Worm (Caenorhabditis elegans) whole organism, L4 larva: ENCODE results near the gene skpo-1.

Source experiments
- R02D3.7 ChIP-seq: fragments of 150-350 bp; sonication (generic microtip); optimal IDR thresholded peaks from 3 replicates; lab custom pipeline; 2014; ENCODE audit warnings: missing biosample characterization, missing genetic modification characterization
- ZK337.2 ChIP-seq: fragments of 200-800 bp; sonication (Bioruptor generic); IDR thresholded peaks from 2 replicates; pipeline ENCODE4 v1.3.6; 2022; ENCODE audit warnings: missing genetic modification reagents, missing genetic modification characterization, missing compliant biosample characterization
- aha-1 ChIP-seq: fragments of 150-350 bp; peaks from one replicate; lab custom pipeline; 2014; ENCODE audit warnings: missing biosample characterization, missing genetic modification characterization
- ces-1 ChIP-seq: fragments of 150-350 bp; sonication (generic microtip); optimal IDR thresholded peaks from 4 replicates; lab custom pipeline; 2014; ENCODE audit warnings: missing biosample characterization, missing genetic modification reagents, missing genetic modification characterization
- cey-2 ChIP-seq: sonication (generic microtip); optimal IDR thresholded peaks from 3 replicates; lab custom pipeline; 2017; ENCODE audit warnings: missing genetic modification characterization, mild to moderate bottlenecking, missing compliant biosample characterization, antibody characterized with exemption, borderline replicate concordance; ENCODE audit not compliant: insufficient read depth
- daf-12 ChIP-seq: fragments of 150-350 bp; optimal IDR thresholded peaks from 2 replicates; lab custom pipeline; 2014; ENCODE audit warnings: missing biosample characterization, missing genetic modification reagents, missing genetic modification characterization
- daf-19 ChIP-seq: fragments of 200-800 bp; sonication (Bioruptor generic); conservative IDR thresholded peaks from 2 replicates; pipeline ENCODE4 v1.3.6; 2022; ENCODE audit warnings: missing genetic modification characterization, missing compliant biosample characterization
- daf-8 ChIP-seq: fragments of 200-800 bp; sonication (Bioruptor generic); IDR thresholded peaks from 2 replicates; pipeline ENCODE4 v1.3.6; 2022; ENCODE audit warnings: missing genetic modification characterization, missing compliant biosample characterization
- dmd-6 ChIP-seq: fragments of 200-800 bp; sonication (Bioruptor generic); IDR thresholded peaks from 2 replicates; pipeline ENCODE4 v1.3.6; 2022; ENCODE audit warnings: missing genetic modification reagents, missing genetic modification characterization, missing compliant biosample characterization
- dmd-9 ChIP-seq: fragments of 200-800 bp; sonication (Bioruptor generic); IDR thresholded peaks from 2 replicates; pipeline ENCODE4 v1.3.6; 2022; ENCODE audit warnings: missing genetic modification reagents, missing genetic modification characterization, missing compliant biosample characterization
- egl-27 ChIP-seq: sonication (generic microtip); optimal IDR thresholded peaks from 3 replicates; lab custom pipeline; 2017; ENCODE audit warnings: missing biosample characterization, missing genetic modification reagents, missing genetic modification characterization
- egl-43 ChIP-seq: fragments of 200-800 bp; sonication (Bioruptor generic); IDR thresholded peaks from 2 replicates; pipeline ENCODE4 v1.3.6; 2022; ENCODE audit warnings: missing genetic modification reagents, missing genetic modification characterization, missing compliant biosample characterization
- fkh-10 ChIP-seq: fragments of 150-350 bp; optimal IDR thresholded peaks from 2 replicates; lab custom pipeline; 2014; ENCODE audit warnings: missing biosample characterization, missing genetic modification reagents, missing genetic modification characterization
- hif-1 ChIP-seq, 2 experiments: sonication (generic microtip); optimal IDR thresholded peaks; 2 replicates each; lab custom pipeline; 2016 to 2017; ENCODE audit warnings: missing compliant biosample characterization in 2 of 2, missing genetic modification characterization in 2 of 2, missing genetic modification reagents in 2 of 2, missing genotype in 2 of 2, mild to moderate bottlenecking in 1 of 2
- hlh-30 ChIP-seq: sonication (generic microtip); optimal IDR thresholded peaks from 2 replicates; lab custom pipeline; 2017; ENCODE audit warnings: antibody characterized with exemption, mild to moderate bottlenecking, missing genetic modification characterization, missing compliant biosample characterization; ENCODE audit not compliant: insufficient read depth
- lin-15B ChIP-seq: fragments of 150-350 bp; sonication (generic microtip); optimal IDR thresholded peaks from 3 replicates; lab custom pipeline; 2014; ENCODE audit warnings: missing biosample characterization, missing genetic modification characterization
- lin-39 ChIP-seq: fragments of 150-350 bp; optimal IDR thresholded peaks from 2 replicates; lab custom pipeline; 2014; ENCODE audit warnings: missing biosample characterization, missing genetic modification reagents, missing genetic modification characterization
- madf-9 ChIP-seq: fragments of 200-800 bp; sonication (Bioruptor generic); conservative IDR thresholded peaks from 2 replicates; pipeline ENCODE4 v1.3.6; 2022; ENCODE audit warnings: missing genetic modification reagents, missing genetic modification characterization, missing compliant biosample characterization
- mdt-29 ChIP-seq: fragments of 200-800 bp; sonication (Bioruptor generic); IDR thresholded peaks from 2 replicates; pipeline ENCODE4 v1.3.6; 2022; ENCODE audit warnings: missing genetic modification reagents, missing genetic modification characterization, missing compliant biosample characterization
- mep-1 ChIP-seq: fragments of 150-350 bp; sonication (generic microtip); optimal IDR thresholded peaks from 3 replicates; lab custom pipeline; 2014; ENCODE audit warnings: missing biosample characterization, missing genetic modification characterization
- mxl-3 ChIP-seq: fragments of 200-800 bp; sonication (Bioruptor generic); optimal IDR thresholded peaks from 2 replicates; lab custom pipeline; 2018; ENCODE audit warnings: mild to moderate bottlenecking, missing genetic modification characterization, missing compliant biosample characterization
- nhr-10 ChIP-seq: fragments of 150-350 bp; optimal IDR thresholded peaks from 2 replicates; lab custom pipeline; 2014; ENCODE audit warnings: missing biosample characterization, missing genetic modification characterization
- nhr-28 ChIP-seq: fragments of 150-350 bp; optimal IDR thresholded peaks from 2 replicates; lab custom pipeline; 2014; ENCODE audit warnings: missing biosample characterization, missing genetic modification characterization
- nhr-48 ChIP-seq: sonication (generic microtip); optimal IDR thresholded peaks from 2 replicates; lab custom pipeline; 2016; ENCODE audit warnings: mild to moderate bottlenecking, missing genetic modification characterization, missing compliant biosample characterization
- nhr-6 ChIP-seq: fragments of 150-350 bp; optimal IDR thresholded peaks from 2 replicates; lab custom pipeline; 2014; ENCODE audit warnings: missing biosample characterization, missing genetic modification characterization
- nhr-76 ChIP-seq: fragments of 150-350 bp; optimal IDR thresholded peaks from 2 replicates; lab custom pipeline; 2014; ENCODE audit warnings: missing biosample characterization, missing genetic modification characterization
- pha-4 ChIP-seq, 2 experiments: fragments of 150-350 bp in 1 of 2; fragments of 200-800 bp in 1 of 2; sonication (Bioruptor generic) in 1 of 2; IDR thresholded peaks in 1 of 2; optimal IDR thresholded peaks in 1 of 2; 2 replicates each; pipeline versions ENCODE4 v1.3.6 to Lab custom; 2014 to 2022; ENCODE audit warnings: missing genetic modification characterization in 2 of 2, missing genetic modification reagents in 2 of 2, missing biosample characterization in 1 of 2, missing compliant biosample characterization in 1 of 2
- pqm-1 ChIP-seq: sonication (generic microtip); optimal IDR thresholded peaks from 2 replicates; lab custom pipeline; 2017; ENCODE audit warnings: missing biosample characterization, missing genetic modification characterization
- rbr-2 ChIP-seq: sonication (generic microtip); optimal IDR thresholded peaks from 2 replicates; lab custom pipeline; 2016; ENCODE audit warnings: missing genotype, missing genetic modification characterization, missing compliant biosample characterization
- set-16 ChIP-seq: fragments of 200-800 bp; sonication (Bioruptor generic); IDR thresholded peaks from 2 replicates; pipeline ENCODE4 v1.3.6; 2022; ENCODE audit warnings: missing genetic modification reagents, missing genetic modification characterization, missing compliant biosample characterization
- skn-1 ChIP-seq: fragments of 150-350 bp; optimal IDR thresholded peaks from 2 replicates; lab custom pipeline; 2014; ENCODE audit warnings: missing biosample characterization, missing genetic modification characterization
- spr-1 ChIP-seq: sonication (generic microtip); optimal IDR thresholded peaks from 2 replicates; lab custom pipeline; 2016; ENCODE audit warnings: mild to moderate bottlenecking, missing genetic modification characterization, missing compliant biosample characterization
- spr-3 ChIP-seq: fragments of 200-800 bp; sonication (Bioruptor generic); optimal IDR thresholded peaks from 2 replicates; lab custom pipeline; 2018; ENCODE audit warnings: mild to moderate bottlenecking, missing genetic modification characterization, missing compliant biosample characterization
- tra-1 ChIP-seq: fragments of 200-800 bp; sonication (Bioruptor generic); IDR thresholded peaks from 2 replicates; pipeline ENCODE4 v1.3.6; 2022; ENCODE audit warnings: missing genetic modification reagents, missing genetic modification characterization, missing compliant biosample characterization
- unc-62 ChIP-seq, 3 experiments: fragments of 150-350 bp in 1 of 3; sonication (generic microtip); optimal IDR thresholded peaks in 2 of 3; peaks in 1 of 3; 1 replicate in 1 of 3; 2 replicates in 2 of 3; lab custom pipeline; 2014 to 2017; ENCODE audit warnings: missing biosample characterization in 3 of 3, missing genetic modification characterization in 3 of 3, missing genetic modification reagents in 3 of 3, missing genotype in 1 of 3
- ztf-11 ChIP-seq: fragments of 150-350 bp; optimal IDR thresholded peaks from 2 replicates; lab custom pipeline; 2014; ENCODE audit warnings: missing biosample characterization, missing genetic modification characterization

Gene skpo-1

ce11 chrII:8404748-8405147, at the start of gene skpo-1:
Gene skpo-1, minus strand, starts transcription at chrII:8404848.
- no peak for TF ChIP-seq cey-2 (tag; lab: Kevin White, UChicago)
- no peak for TF ChIP-seq fkh-10 (GFP tag; lab: Kevin White, UChicago)
- no peak for TF ChIP-seq lin-15B (tag; lab: Kevin White, UChicago)
- no peak for TF ChIP-seq mdt-29 (GFP tag; lab: Robert Waterston, UW)
- TF ChIP-seq spr-1 (tag; lab: Kevin White, UChicago): no peak

ce11 chrII:8451425-8451824, 46.8 kb upstream of the skpo-1 start:
- no peak for TF ChIP-seq skn-1 (tag; lab: Kevin White, UChicago)
- no peak for TF ChIP-seq daf-8 (GFP tag; lab: Robert Waterston, UW)
- no peak for TF ChIP-seq cey-2 (tag; lab: Kevin White, UChicago)
- no peak for TF ChIP-seq fkh-10 (GFP tag; lab: Kevin White, UChicago)
- TF ChIP-seq ZK337.2: no peak
- TF ChIP-seq nhr-10 (tag; lab: Kevin White, UChicago): no peak
- TF ChIP-seq daf-12 (tag; lab: Kevin White, UChicago): no peak
- no peak for TF ChIP-seq ces-1 (GFP tag; lab: Kevin White, UChicago)
- peak; percentile 32; the same call in 1 of the 2 replicates for TF ChIP-seq set-16
- TF ChIP-seq lin-39: no peak
- TF ChIP-seq R02D3.7 (tag; lab: Kevin White, UChicago): no peak
- peak; percentile 32 for TF ChIP-seq hlh-30 (tag; lab: Kevin White, UChicago)
- TF ChIP-seq dmd-9: no peak
- TF ChIP-seq mep-1: peak; percentile 18
- TF ChIP-seq unc-62 (GFP tag; optimal IDR thresholded peaks at IDR 0.05 in 1 of 2; lab: Kevin White, UChicago): no peak
- TF ChIP-seq unc-62 (tag; optimal IDR thresholded peaks at IDR 0.05; lab: Kevin White, UChicago): no peak
- 0 out of 2 replicates have a peak, but pooled peaks have one; percentile 13 for TF ChIP-seq tra-1
- TF ChIP-seq rbr-2 (tag; lab: Kevin White, UChicago): no peak
- TF ChIP-seq egl-43 (GFP tag; lab: Robert Waterston, UW): peak; percentile 34; the same call in 1 of the 2 replicates
- no peak for TF ChIP-seq nhr-6
- TF ChIP-seq hif-1 (tag; optimal IDR thresholded peaks at IDR 0.05; lab: Kevin White, UChicago): peak; percentile 94 to 99
- peak; percentile 100 for TF ChIP-seq aha-1
- no peak for TF ChIP-seq spr-3 (GFP tag; lab: Kevin White, UChicago)
- no peak for TF ChIP-seq madf-9 (GFP tag; lab: Robert Waterston, UW)
- no peak for TF ChIP-seq daf-19 (GFP tag; lab: Robert Waterston, UW)
- TF ChIP-seq ztf-11 (tag; lab: Kevin White, UChicago): no peak
- no peak for TF ChIP-seq nhr-48

ce11 chrII:8450750-8451149, 46.1 kb upstream of the skpo-1 start:
- TF ChIP-seq mxl-3 (GFP tag; lab: Kevin White, UChicago): peak; percentile 2
- TF ChIP-seq unc-62 (GFP tag; optimal IDR thresholded peaks at IDR 0.05 in 1 of 2; lab: Kevin White, UChicago): peak in 1 of 2 experiments; percentile 51
- no peak for TF ChIP-seq unc-62 (tag; optimal IDR thresholded peaks at IDR 0.05; lab: Kevin White, UChicago)
- no peak for TF ChIP-seq mep-1
- TF ChIP-seq hif-1 (tag; optimal IDR thresholded peaks at IDR 0.05; lab: Kevin White, UChicago): peak in 1 of 2 experiments; percentile 40

ce11 chrII:8449660-8450118, 45.0 kb upstream of the skpo-1 start, which contains the start of gene F22B5.4:
Gene F22B5.4, plus strand, starts transcription at chrII:8449710.
- no peak for TF ChIP-seq egl-27
- no peak for TF ChIP-seq daf-8 (GFP tag; lab: Robert Waterston, UW)
- TF ChIP-seq pqm-1 (tag; lab: Kevin White, UChicago): peak; percentile 27
- TF ChIP-seq hif-1 (tag; optimal IDR thresholded peaks at IDR 0.05; lab: Kevin White, UChicago): peak in 1 of 2 experiments; percentile 48
- no peak for TF ChIP-seq nhr-76
- peak; percentile 34; the same call in 1 of the 2 replicates for TF ChIP-seq dmd-6
- peak; percentile 64 for TF ChIP-seq nhr-28 (tag; lab: Kevin White, UChicago)
- no peak for TF ChIP-seq pha-4 (GFP tag; IDR thresholded peaks at IDR 0.05; lab: Robert Waterston, UW)
- no peak for TF ChIP-seq pha-4 (tag; optimal IDR thresholded peaks at IDR 0.05; lab: Kevin White, UChicago)
